Fruit fly (Drosophila melanogaster) whole organism, wandering third instar larva: ENCODE results near the gene Pgls.

Experiments used
- GATAd ChIP-seq: sonication (Bioruptor generic); optimal IDR thresholded peaks from 2 replicates; lab custom pipeline; 2016; ENCODE audit warnings: missing biosample characterization, missing genetic modification characterization
- Mio ChIP-seq: sonication (Bioruptor generic); optimal IDR thresholded peaks from 2 replicates; lab custom pipeline; 2016; ENCODE audit warnings: missing biosample characterization, missing genetic modification characterization
- N ChIP-seq: fragments of >200 bp; optimal IDR thresholded peaks from 2 replicates; lab custom pipeline; 2018; ENCODE audit warnings: missing biosample characterization, missing external identifiers, missing genetic modification characterization
- OdsH ChIP-seq: fragments of 200-800 bp; sonication (Bioruptor generic); optimal IDR thresholded peaks from 2 replicates; lab custom pipeline; 2016; ENCODE audit warnings: missing biosample characterization, mild to moderate bottlenecking, missing genetic modification characterization
- br ChIP-seq: fragments of 200-800 bp; sonication (Bioruptor generic); optimal IDR thresholded peaks from 2 replicates; lab custom pipeline; 2016; ENCODE audit warnings: missing biosample characterization, missing genetic modification characterization
- dsf ChIP-seq: sonication (Bioruptor generic); optimal IDR thresholded peaks from 2 replicates; lab custom pipeline; 2016; ENCODE audit warnings: missing biosample characterization, missing genetic modification characterization, borderline replicate concordance
- ey ChIP-seq: fragments of 200-800 bp; sonication (Bioruptor generic); optimal IDR thresholded peaks from 2 replicates; lab custom pipeline; 2016; ENCODE audit warnings: missing biosample characterization, missing genetic modification characterization
- fru ChIP-seq: fragments of 200-800 bp; sonication (Bioruptor generic); optimal IDR thresholded peaks from 3 replicates; lab custom pipeline; 2016; ENCODE audit warnings: missing biosample characterization, mild to moderate bottlenecking, missing genetic modification characterization
- jim ChIP-seq: fragments of 175-275, 200-325 bp; sonication (Bioruptor generic); optimal IDR thresholded peaks from 2 replicates; lab custom pipeline; 2016; ENCODE audit warnings: missing biosample characterization, mild to moderate bottlenecking, missing genetic modification characterization
- lola ChIP-seq: fragments of >200 bp; optimal IDR thresholded peaks from 2 replicates; lab custom pipeline; 2017; ENCODE audit warnings: missing biosample characterization, missing genetic modification characterization
- psq ChIP-seq: fragments of 200-800 bp; sonication (Bioruptor generic); optimal IDR thresholded peaks from 3 replicates; lab custom pipeline; 2017; ENCODE audit warnings: missing biosample characterization, mild to moderate bottlenecking, missing genetic modification characterization, moderate library complexity

DNA sequence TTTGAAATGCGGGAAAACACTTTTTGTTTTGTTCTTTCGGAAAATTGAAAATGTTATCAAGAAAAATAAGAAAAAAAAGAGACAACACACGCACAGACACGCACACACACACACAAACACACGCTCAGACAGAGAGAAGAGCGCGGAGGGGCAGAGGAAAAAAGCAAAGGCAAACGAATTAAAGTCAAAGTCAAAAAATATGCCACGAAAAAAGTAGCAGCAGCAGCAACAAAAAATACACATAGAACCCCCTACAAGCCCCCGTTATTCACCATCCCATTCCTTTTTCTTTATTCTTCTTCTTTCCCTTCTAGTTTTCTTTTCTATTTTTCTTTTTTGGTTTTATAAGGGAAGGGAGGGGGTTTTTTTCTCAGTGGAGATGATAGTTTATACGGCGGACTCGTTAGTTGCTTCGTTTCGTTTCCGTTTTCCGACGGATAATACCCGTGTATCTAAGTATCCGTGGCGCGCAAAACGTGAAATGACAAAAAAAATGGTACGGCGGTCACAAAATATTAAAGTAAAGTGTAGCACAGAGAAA, 32.3 kb upstream of the Pgls start:
- TF ChIP-seq fru (GFP tag; lab: Kevin White, UChicago) (no peak), br (GFP tag; lab: Kevin White, UChicago) (no peak), GATAd (GFP tag; lab: Kevin White, UChicago) (no peak), lola (GFP tag; lab: Kevin White, UChicago) (no peak), N (GFP tag; lab: Kevin White, UChicago) (no peak), Mio (no peak), jim (no peak), ey (GFP tag; lab: Kevin White, UChicago) (no peak), dsf (GFP tag; lab: Kevin White, UChicago) (no peak), OdsH (GFP tag; lab: Kevin White, UChicago) (no peak), psq (GFP tag; lab: Kevin White, UChicago) (no peak)
